Fruit fly (Drosophila melanogaster) whole organism, embryonic: ENCODE measurements around the gene Ada1-1.
A peak's percentile ranks its signal among the peaks of the same experiment; 100 is the strongest.

ENCODE experiments used
- Antp ChIP-seq: fragments of 200-800 bp; sonication (Bioruptor generic); optimal IDR thresholded peaks from 3 replicates; lab custom pipeline; 2016; ENCODE audit warnings: missing biosample characterization, missing genetic modification characterization
- CG10321 ChIP-seq: fragments of 200-800 bp; sonication (Bioruptor generic); IDR thresholded peaks from 2 replicates; pipeline ENCODE4 v1.3.6; 2022; ENCODE audit warnings: missing biosample characterization, missing genetic modification characterization
- CG13296 ChIP-seq: fragments of 200-800 bp; sonication (Bioruptor generic); optimal IDR thresholded peaks from 3 replicates; lab custom pipeline; 2018; ENCODE audit warnings: missing biosample characterization, mild to moderate bottlenecking, missing genetic modification characterization
- CG15269 ChIP-seq: fragments of 200-800 bp; sonication (Bioruptor generic); optimal IDR thresholded peaks from 2 replicates; lab custom pipeline; 2018; ENCODE audit warnings: missing biosample characterization, mild to moderate bottlenecking, missing genetic modification characterization, moderate library complexity
- CG2129 ChIP-seq: fragments of 200-800 bp; sonication (Bioruptor generic); IDR thresholded peaks from 2 replicates; pipeline ENCODE4 v1.3.6; 2022; ENCODE audit warnings: missing biosample characterization, missing genetic modification characterization; ENCODE audit not compliant: partially characterized antibody
- CG2199 ChIP-seq: fragments of 200-800 bp; sonication (Bioruptor generic); IDR thresholded peaks from 3 replicates; pipeline ENCODE4 v1.3.6; 2022; ENCODE audit warnings: missing biosample characterization, missing genetic modification characterization
- CG2889 ChIP-seq: fragments of 200-800 bp; sonication (Bioruptor generic); IDR thresholded peaks from 3 replicates; pipeline ENCODE4 v1.3.6; 2022; ENCODE audit warnings: missing biosample characterization, missing genetic modification characterization
- CG31365 ChIP-seq: fragments of 200-800 bp; sonication (Bioruptor generic); optimal IDR thresholded peaks from 2 replicates; lab custom pipeline; 2018; ENCODE audit warnings: missing biosample characterization, mild to moderate bottlenecking, missing genetic modification characterization
- CG3281 ChIP-seq: fragments of 200-800 bp; sonication (Bioruptor generic); optimal IDR thresholded peaks from 3 replicates; lab custom pipeline; 2017; ENCODE audit warnings: missing biosample characterization, mild to moderate bottlenecking, missing genetic modification characterization
- CG3407 ChIP-seq: fragments of 200-800 bp; sonication (Bioruptor generic); optimal IDR thresholded peaks from 2 replicates; lab custom pipeline; 2018; ENCODE audit warnings: missing biosample characterization, mild to moderate bottlenecking, missing genetic modification characterization
- CG43689 ChIP-seq: fragments of 200-800 bp; sonication (Bioruptor generic); IDR thresholded peaks from 2 replicates; pipeline ENCODE4 v1.3.6; 2022; ENCODE audit warnings: missing biosample characterization, missing genetic modification characterization
- CG4820 ChIP-seq: fragments of 200-800 bp; sonication (Bioruptor generic); optimal IDR thresholded peaks from 3 replicates; lab custom pipeline; 2016; ENCODE audit warnings: missing biosample characterization, missing genetic modification characterization
- CG6175 ChIP-seq: fragments of 200-800 bp; sonication (Bioruptor generic); IDR thresholded peaks from 3 replicates; pipeline ENCODE4 v1.3.6; 2022; ENCODE audit warnings: missing biosample characterization, missing genetic modification characterization
- CG6654 ChIP-seq: fragments of 200-800 bp; sonication (Bioruptor generic); optimal IDR thresholded peaks from 2 replicates; lab custom pipeline; 2017; ENCODE audit warnings: missing biosample characterization, mild to moderate bottlenecking, missing genetic modification characterization
- CG8478 ChIP-seq: fragments of >200 bp; optimal IDR thresholded peaks from 2 replicates; lab custom pipeline; 2018
- CG8944 ChIP-seq: fragments of 200-800 bp; sonication (Bioruptor generic); optimal IDR thresholded peaks from 3 replicates; lab custom pipeline; 2016; ENCODE audit warnings: missing biosample characterization, missing genetic modification characterization
- CG9437 ChIP-seq: fragments of 200-800 bp; sonication (Bioruptor generic); optimal IDR thresholded peaks from 2 replicates; lab custom pipeline; 2018; ENCODE audit warnings: missing biosample characterization, mild to moderate bottlenecking, missing genetic modification characterization
- CHES-1-like ChIP-seq: fragments of 200-800 bp; sonication (Bioruptor generic); optimal IDR thresholded peaks from 2 replicates; lab custom pipeline; 2016; ENCODE audit warnings: missing biosample characterization, missing genetic modification characterization
- Dbx ChIP-seq: fragments of 200-800 bp; sonication (Bioruptor generic); IDR thresholded peaks from 3 replicates; pipeline ENCODE4 v1.3.6; 2022; ENCODE audit warnings: missing biosample characterization, missing genetic modification characterization
- Dll ChIP-seq: fragments of 200-800 bp; sonication (Bioruptor generic); IDR thresholded peaks from 4 replicates; pipeline ENCODE4 v1.3.6; 2022; ENCODE audit warnings: missing biosample characterization, missing genetic modification characterization; ENCODE audit not compliant: partially characterized antibody
- Dref ChIP-seq: fragments of 200-800 bp; sonication (Bioruptor generic); IDR thresholded peaks from 2 replicates; pipeline ENCODE4 v1.3.6; 2022; ENCODE audit warnings: missing biosample characterization, missing genetic modification characterization
- Gsc ChIP-seq: fragments of 200-800 bp; sonication (Bioruptor generic); IDR thresholded peaks from 2 replicates; pipeline ENCODE4 v1.3.6; 2022; ENCODE audit warnings: missing biosample characterization, missing genetic modification characterization
- HLH54F ChIP-seq: fragments of 200-800 bp; sonication (Bioruptor generic); optimal IDR thresholded peaks from 3 replicates; lab custom pipeline; 2016; ENCODE audit warnings: missing biosample characterization, missing genetic modification characterization
- Hmr ChIP-seq: fragments of 200-800 bp; sonication (Bioruptor generic); optimal IDR thresholded peaks from 3 replicates; lab custom pipeline; 2017; ENCODE audit warnings: mild to moderate bottlenecking, missing biosample characterization, missing genetic modification reagents, missing genetic modification characterization
- Neu2 ChIP-seq: fragments of 200-800 bp; sonication (Bioruptor generic); optimal IDR thresholded peaks from 3 replicates; lab custom pipeline; 2016; ENCODE audit warnings: missing biosample characterization, missing genetic modification characterization, borderline replicate concordance
- Nf-YC ChIP-seq: fragments of 200-800 bp; optimal IDR thresholded peaks from 3 replicates; lab custom pipeline; 2019; ENCODE audit warnings: missing biosample characterization, mild to moderate bottlenecking, missing genetic modification characterization, moderate library complexity
- TFAM ChIP-seq: fragments of 200-800 bp; sonication (Bioruptor generic); optimal IDR thresholded peaks from 2 replicates; lab custom pipeline; 2017; ENCODE audit warnings: missing biosample characterization, missing genetic modification characterization, inconsistent platforms
- ab ChIP-seq: fragments of 200-800 bp; sonication (Bioruptor generic); optimal IDR thresholded peaks from 2 replicates; lab custom pipeline; 2016; ENCODE audit warnings: missing biosample characterization, missing genetic modification characterization
- bbx ChIP-seq: fragments of 200-800 bp; sonication (Bioruptor generic); IDR thresholded peaks from 2 replicates; pipeline ENCODE4 v1.3.6; 2022; ENCODE audit warnings: missing biosample characterization, missing genetic modification characterization; ENCODE audit not compliant: partially characterized antibody
- bsh ChIP-seq, 2 experiments: fragments of 200-800 bp; sonication (Bioruptor generic); optimal IDR thresholded peaks; 2 replicates each; lab custom pipeline; 2017 to 2018; ENCODE audit warnings: mild to moderate bottlenecking in 2 of 2, missing biosample characterization in 2 of 2, missing genetic modification characterization in 2 of 2, moderate library complexity in 1 of 2
- dimm ChIP-seq: fragments of 200-800 bp; sonication (Bioruptor generic); IDR thresholded peaks from 2 replicates; pipeline ENCODE4 v1.3.6; 2022; ENCODE audit warnings: missing biosample characterization, missing genetic modification characterization
- dpn ChIP-seq, 2 experiments: fragments of 200-800 bp; sonication (Bioruptor generic); optimal IDR thresholded peaks; 3 replicates each; lab custom pipeline; 2016; ENCODE audit warnings: missing biosample characterization in 2 of 2, missing genetic modification characterization in 2 of 2
- emc ChIP-seq: fragments of 200-800 bp; sonication (Bioruptor generic); optimal IDR thresholded peaks from 2 replicates; lab custom pipeline; 2016; ENCODE audit warnings: missing biosample characterization, missing genetic modification characterization
- ems ChIP-seq: fragments of 200-800 bp; sonication (Bioruptor generic); optimal IDR thresholded peaks from 3 replicates; lab custom pipeline; 2016; ENCODE audit warnings: missing biosample characterization, missing genetic modification characterization
- eyg ChIP-seq: fragments of 200-800 bp; sonication (Bioruptor generic); optimal IDR thresholded peaks from 3 replicates; lab custom pipeline; 2016; ENCODE audit warnings: missing biosample characterization, missing genetic modification characterization
- fd96Cb ChIP-seq: fragments of 200-800 bp; sonication (Bioruptor generic); optimal IDR thresholded peaks from 2 replicates; lab custom pipeline; 2018; ENCODE audit warnings: missing biosample characterization, mild to moderate bottlenecking, missing genetic modification characterization, moderate library complexity
- gce ChIP-seq: fragments of 200-800 bp; sonication (Bioruptor generic); IDR thresholded peaks from 3 replicates; pipeline ENCODE4 v1.3.6; 2022; ENCODE audit warnings: missing biosample characterization, missing genetic modification characterization
- her ChIP-seq: fragments of 200-800 bp; sonication (Bioruptor generic); optimal IDR thresholded peaks from 2 replicates; lab custom pipeline; 2016; ENCODE audit warnings: missing biosample characterization, missing genetic modification characterization
- lilli ChIP-seq: fragments of 200-800 bp; sonication (Bioruptor generic); optimal IDR thresholded peaks from 3 replicates; lab custom pipeline; 2016; ENCODE audit warnings: missing biosample characterization, missing genetic modification characterization
- lmd ChIP-seq: fragments of 200-800 bp; sonication (Bioruptor generic); IDR thresholded peaks from 2 replicates; pipeline ENCODE4 v1.3.6; 2022; ENCODE audit warnings: missing biosample characterization, missing genetic modification characterization
- mld ChIP-seq: fragments of 200-800 bp; sonication (Bioruptor generic); IDR thresholded peaks from 3 replicates; pipeline ENCODE4 v1.3.6; 2022; ENCODE audit warnings: missing biosample characterization, missing genetic modification characterization; ENCODE audit not compliant: partially characterized antibody
- nmo ChIP-seq: fragments of 200-800 bp; sonication (Bioruptor generic); optimal IDR thresholded peaks from 2 replicates; lab custom pipeline; 2018; ENCODE audit warnings: missing biosample characterization, mild to moderate bottlenecking, missing genetic modification characterization, moderate library complexity
- peb ChIP-seq: fragments of 200-800 bp; sonication (Bioruptor generic); IDR thresholded peaks from 2 replicates; pipeline ENCODE4 v1.3.6; 2022; ENCODE audit warnings: missing biosample characterization, missing genetic modification characterization
- pita ChIP-seq: fragments of 200-800 bp; sonication (Bioruptor generic); optimal IDR thresholded peaks from 2 replicates; lab custom pipeline; 2017; ENCODE audit warnings: missing biosample characterization, mild to moderate bottlenecking, missing genetic modification characterization
- sim ChIP-seq: fragments of 200-800 bp; sonication (Bioruptor generic); IDR thresholded peaks from 2 replicates; pipeline ENCODE4 v1.3.6; 2022; ENCODE audit warnings: missing biosample characterization, missing genetic modification characterization
- slou ChIP-seq: fragments of 200-800 bp; sonication (Bioruptor generic); optimal IDR thresholded peaks from 3 replicates; lab custom pipeline; 2016; ENCODE audit warnings: missing biosample characterization, missing genetic modification characterization
- slp2 ChIP-seq: fragments of 200-800 bp; sonication (Bioruptor generic); optimal IDR thresholded peaks from 2 replicates; lab custom pipeline; 2016; ENCODE audit warnings: missing biosample characterization, missing genetic modification characterization
- vfl ChIP-seq: fragments of 200-800 bp; sonication (Bioruptor generic); optimal IDR thresholded peaks from 2 replicates; lab custom pipeline; 2016; ENCODE audit warnings: missing biosample characterization, missing genetic modification characterization
- wor ChIP-seq: fragments of 200-800 bp; sonication (Bioruptor generic); IDR thresholded peaks from 2 replicates; pipeline ENCODE4 v1.3.6; 2022; ENCODE audit warnings: missing biosample characterization, missing genetic modification characterization
- zen ChIP-seq: fragments of 200-800 bp; sonication (Bioruptor generic); optimal IDR thresholded peaks from 3 replicates; lab custom pipeline; 2018; ENCODE audit warnings: missing biosample characterization, mild to moderate bottlenecking, missing genetic modification characterization, moderate library complexity

Ada1-1 gene

dm6 chr2L:12011682-12012655 is 15.4 kb downstream of the Ada1-1 start (continued):
- TF ChIP-seq slp2 (GFP tag; lab: Kevin White, UChicago) (peak; percentile 21), Antp (GFP tag; lab: Kevin White, UChicago) (peak; percentile 85), bsh (GFP tag; optimal IDR thresholded peaks at IDR 0.05; lab: Kevin White, UChicago) (peak; percentile 26 to 63), slou (GFP tag; lab: Kevin White, UChicago) (peak; percentile 13), Dbx (no peak), Neu2 (GFP tag; lab: Kevin White, UChicago) (peak; percentile 13), peb (GFP tag; lab: Robert Waterston, UW) (no peak), Hmr (peak; percentile 92), gce (GFP tag; lab: Robert Waterston, UW) (no peak), bbx (no peak), sim (no peak), dimm (GFP tag; lab: Robert Waterston, UW) (no peak), CG2129 (GFP tag; lab: Robert Waterston, UW) (no peak), eyg (GFP tag; lab: Kevin White, UChicago) (peak; percentile 57), CG31365 (peak; percentile 49), CG4820 (GFP tag; lab: Kevin White, UChicago) (peak; percentile 54), fd96Cb (tag; lab: Kevin White, UChicago) (peak; percentile 26), dpn (GFP tag; optimal IDR thresholded peaks at IDR 0.05; lab: Kevin White, UChicago) (peak; percentile 76 to 81), CG9437 (no peak), CHES-1-like (GFP tag; lab: Kevin White, UChicago) (peak; percentile 91), Gsc (GFP tag; lab: Robert Waterston, UW) (no peak), lmd (GFP tag; lab: Robert Waterston, UW) (no peak), emc (GFP tag; lab: Kevin White, UChicago) (peak; percentile 30), CG6175 (no peak), CG15269 (tag; lab: Kevin White, UChicago) (peak; percentile 62), CG8944 (GFP tag; lab: Kevin White, UChicago) (peak; percentile 57), zen (tag; lab: Kevin White, UChicago) (peak; percentile 31), CG2199 (GFP tag; lab: Robert Waterston, UW) (no peak), CG43689 (GFP tag; lab: Robert Waterston, UW) (no peak), CG3281 (peak; percentile 62), wor (GFP tag; lab: Robert Waterston, UW) (no peak), her (GFP tag; lab: Kevin White, UChicago) (peak; percentile 85), CG13296 (peak; percentile 44), mld (GFP tag; lab: Robert Waterston, UW) (no peak), HLH54F (GFP tag; lab: Kevin White, UChicago) (peak; percentile 81), pita (GFP tag; lab: Kevin White, UChicago) (no peak), Nf-YC (tag; lab: Kevin White, UChicago) (peak; percentile 93), CG10321 (GFP tag; lab: Robert Waterston, UW) (no peak), ab (GFP tag; lab: Kevin White, UChicago) (peak; percentile 34), CG6654 (no peak), nmo (GFP tag; lab: Kevin White, UChicago) (peak; percentile 86), CG8478 (lab: Kevin White, UChicago) (no peak), ems (GFP tag; lab: Kevin White, UChicago) (peak; percentile 74), Dref (no peak), CG2889 (no peak), vfl (peak; percentile 18), Dll (GFP tag; lab: Robert Waterston, UW) (no peak), CG3407 (GFP tag; lab: Kevin White, UChicago) (peak; percentile 51), TFAM (GFP tag; lab: Kevin White, UChicago) (no peak), lilli (GFP tag; lab: Kevin White, UChicago) (peak; percentile 86)
